Worm (Caenorhabditis elegans): ENCODE measurements around the gene C04F5.2.
A peak's percentile ranks its signal among the peaks of the same experiment; 100 is the strongest.

Gene C04F5.2

DNA sequence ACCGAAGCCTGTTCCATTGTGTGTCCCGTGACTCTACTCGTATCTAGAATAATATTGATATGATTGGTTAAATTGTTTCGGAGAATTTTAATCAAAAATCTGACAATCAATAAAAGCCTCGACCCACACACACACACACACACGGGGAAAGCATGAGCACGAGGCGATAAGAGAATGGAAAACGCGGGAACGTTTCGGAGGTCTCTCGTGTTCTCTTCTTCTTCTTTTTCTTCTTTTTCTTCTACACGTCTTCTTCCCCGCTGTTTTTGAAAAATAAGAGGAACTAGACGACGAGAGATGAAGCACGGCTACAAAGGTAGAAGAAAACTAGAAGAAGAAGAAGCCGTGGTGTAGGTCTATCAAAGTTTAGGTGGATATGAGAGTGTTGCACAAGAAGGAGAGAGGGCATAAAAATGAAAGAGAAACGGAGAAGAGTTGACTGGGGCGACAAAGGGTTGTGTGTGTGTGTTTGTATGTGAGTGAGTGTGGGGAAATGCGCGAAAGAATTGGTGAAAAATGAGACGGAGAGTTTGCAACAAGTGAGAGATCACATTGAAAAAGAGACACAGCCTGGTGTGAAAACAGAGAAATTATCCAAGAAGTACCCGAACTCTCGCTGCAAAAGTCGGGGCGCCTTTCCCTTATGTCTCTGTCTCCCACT is 32.0 kb downstream of the C04F5.2 start, which contains the start of gene mlk-1 (continued):
- TF ChIP-seq nhr-47 (tag; optimal IDR thresholded peaks at IDR 0.05) (peak; percentile 62), lin-14 (GFP tag; optimal IDR thresholded peaks at IDR 0.05) (peak; percentile 96), egl-13 (tag; optimal IDR thresholded peaks at IDR 0.05) (peak; percentile 28), nhr-77 (tag; optimal IDR thresholded peaks at IDR 0.05) (peak; percentile 53)

DNA sequence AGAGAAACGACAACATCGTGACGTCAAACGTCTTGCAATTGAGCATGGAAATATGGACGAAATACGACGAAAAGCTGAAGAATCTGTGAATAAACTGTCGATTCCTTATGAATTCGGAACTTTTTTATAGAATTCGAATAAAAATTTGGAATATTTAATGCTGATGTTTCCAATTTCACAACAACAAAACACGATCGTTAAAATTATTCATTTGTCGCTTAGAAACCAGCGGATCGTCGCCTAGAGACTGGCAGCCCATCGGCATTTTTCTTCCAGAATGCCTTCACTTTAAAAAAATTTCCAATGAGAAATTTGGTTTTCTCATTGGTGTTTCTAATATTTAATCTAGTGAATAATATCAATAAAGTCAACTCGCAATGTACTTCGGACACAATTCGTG is 43.6 kb downstream of the C04F5.2 start, which contains the start of gene cwp-4:
cwp-4 (plus strand) TSS at position 301 of the 400 bp plus-strand sequence.
- TF ChIP-seq egl-13 (tag; optimal IDR thresholded peaks at IDR 0.05) = no peak
- TF ChIP-seq isw-1 (GFP tag; IDR thresholded peaks at IDR 0.05) = no peak
- no peak for TF ChIP-seq ceh-8 (GFP tag; optimal IDR thresholded peaks at IDR 0.05)
- TF ChIP-seq efl-3 (GFP tag; optimal IDR thresholded peaks at IDR 0.05) = no peak

DNA sequence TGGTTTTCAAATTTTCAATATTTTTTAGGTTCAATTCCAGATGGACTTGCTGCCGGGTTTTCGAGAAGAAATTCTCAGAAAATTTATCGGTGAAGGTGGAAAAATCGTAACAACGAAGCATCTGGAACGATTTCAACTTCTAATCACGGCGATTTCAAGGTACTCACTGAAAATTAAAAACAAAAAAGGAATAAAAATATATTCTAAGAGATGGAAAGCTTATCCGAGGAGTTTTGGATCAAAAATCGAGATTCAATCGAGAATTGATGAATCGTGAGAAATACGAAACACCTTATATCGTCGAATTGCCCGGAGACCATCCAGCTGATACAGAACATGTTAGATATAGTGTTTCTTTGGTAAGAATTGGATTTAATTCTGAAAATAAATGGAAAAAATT is 44.7 kb downstream of the C04F5.2 start, which contains the start of gene K11D12.12:
K11D12.12 (plus strand) TSS at position 29 of the 400 bp plus-strand sequence.
- TF ChIP-seq efl-1 (optimal IDR thresholded peaks at IDR 0.05) (no peak), efl-1 (GFP tag; optimal IDR thresholded peaks at IDR 0.05 in 1 of 2) (peak in 1 of 2 experiments; percentile 91), nhr-20 (tag; optimal IDR thresholded peaks at IDR 0.05) (no peak), mdl-1 (tag; optimal IDR thresholded peaks at IDR 0.05) (no peak)

DNA sequence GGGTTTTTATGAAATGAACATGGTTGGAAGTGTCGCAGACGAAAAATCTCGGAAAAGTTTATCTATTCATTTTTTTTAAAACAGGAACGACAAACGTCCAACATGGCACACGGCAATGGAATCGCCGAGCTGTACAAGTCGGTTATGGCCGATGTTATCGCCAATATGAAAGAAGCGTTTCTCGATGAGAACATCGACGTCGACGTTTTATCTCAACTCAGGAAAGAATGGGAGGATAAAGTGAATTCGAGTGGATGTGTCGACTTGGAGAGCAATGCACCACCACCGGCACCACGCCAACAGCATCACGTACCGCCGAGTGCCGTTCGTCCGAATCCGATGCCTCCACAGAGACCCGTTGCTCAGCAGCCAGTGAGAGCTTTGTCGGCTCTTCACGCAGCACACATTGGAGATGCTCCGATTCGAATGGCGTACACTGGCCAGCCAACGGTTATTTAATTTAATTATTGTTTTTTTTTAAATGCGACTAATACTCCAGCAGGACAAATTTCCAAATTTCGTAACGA is 46.8 kb downstream of the C04F5.2 start:
- TF ChIP-seq unc-130 (tag; optimal IDR thresholded peaks at IDR 0.05) (no peak), blmp-1 (tag; optimal IDR thresholded peaks at IDR 0.05) (no peak), tlp-1 (tag; optimal IDR thresholded peaks at IDR 0.05) (no peak), ceh-63 (GFP tag; optimal IDR thresholded peaks at IDR 0.05) (peak; percentile 50), nhr-84 (tag; optimal IDR thresholded peaks at IDR 0.05) (no peak), alr-1 (tag; optimal IDR thresholded peaks at IDR 0.05; ENCODE audit: borderline replicate concordance) (peak; percentile 23), nhr-47 (tag; optimal IDR thresholded peaks at IDR 0.05) (no peak), efl-1 (optimal IDR thresholded peaks at IDR 0.05) (no peak), efl-1 (GFP tag; optimal IDR thresholded peaks at IDR 0.05 in 1 of 2) (peak in 1 of 2 experiments; percentile 40)

DNA sequence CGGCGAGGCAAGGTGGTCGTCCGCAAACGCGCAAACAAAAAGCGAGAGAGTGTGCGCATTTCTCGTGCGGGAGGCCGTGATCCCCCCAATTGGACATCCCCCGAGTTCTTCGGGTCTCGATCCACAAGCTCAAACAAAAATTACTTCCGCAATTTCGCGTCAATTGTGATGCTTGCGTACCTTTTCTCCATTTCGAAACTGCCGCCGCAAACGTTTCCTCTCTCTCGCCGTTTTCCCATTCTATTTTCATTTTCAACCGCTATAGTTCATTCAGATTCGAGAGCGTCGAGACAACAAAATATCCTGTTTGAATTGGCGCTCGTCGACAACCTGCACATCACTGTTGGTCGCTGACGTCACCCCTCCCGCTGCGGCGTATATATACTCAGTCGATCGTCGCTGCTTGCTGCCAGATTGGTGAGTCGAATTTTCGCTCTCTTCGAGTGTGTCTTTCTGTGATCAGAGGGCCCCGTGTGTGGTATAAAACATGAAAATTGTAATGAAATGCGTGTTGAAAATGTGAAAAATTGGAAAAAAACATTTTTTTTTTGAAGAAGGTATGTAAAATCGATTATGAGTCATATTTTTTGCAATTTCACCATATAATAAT is 47.5 kb downstream of the C04F5.2 start, which contains the start of the genes pqn-51 and K11D12.14:
pqn-51 (plus strand) TSS at position 275 of the 610 bp plus-strand sequence.
K11D12.14 (plus strand) TSS at position 304 of the 610 bp plus-strand sequence.
- TF ChIP-seq nhr-85 (tag) = peak; percentile 98
- peak; percentile 90 for TF ChIP-seq fkh-10 (GFP tag; optimal IDR thresholded peaks at IDR 0.05)
- peak; percentile 94 to 95 (median 94) for TF ChIP-seq dpl-1 (GFP tag; optimal IDR thresholded peaks at IDR 0.05)
- peak; percentile 90 for TF ChIP-seq zip-4 (GFP tag; optimal IDR thresholded peaks at IDR 0.05)
- TF ChIP-seq hpl-2 (GFP tag; optimal IDR thresholded peaks at IDR 0.05) = peak; percentile 36
- TF ChIP-seq nhr-28 (tag; optimal IDR thresholded peaks at IDR 0.05) = no peak
- TF ChIP-seq lir-3 (tag; optimal IDR thresholded peaks at IDR 0.05; ENCODE audit: poor library complexity) = peak; percentile 79
- TF ChIP-seq xbp-1 (tag; optimal IDR thresholded peaks at IDR 0.05) = peak; percentile 99
- no peak for TF ChIP-seq pag-3 (tag; optimal IDR thresholded peaks at IDR 0.05; ENCODE audit: borderline replicate concordance, insufficient read depth)
- peak; percentile 90 for TF ChIP-seq fos-1 (tag; optimal IDR thresholded peaks at IDR 0.05)
- TF ChIP-seq ama-1 (optimal IDR thresholded peaks at IDR 0.05) = peak; percentile 95
- peak; percentile 93 for TF ChIP-seq ceh-88 (GFP tag; IDR thresholded peaks at IDR 0.05)
- peak; percentile 69 for TF ChIP-seq ceh-63 (GFP tag; optimal IDR thresholded peaks at IDR 0.05)
- no peak for TF ChIP-seq ceh-90 (tag; optimal IDR thresholded peaks at IDR 0.05)
- TF ChIP-seq lin-39 (tag; optimal IDR thresholded peaks at IDR 0.05) = peak; percentile 82
- TF ChIP-seq skn-1 (tag; optimal IDR thresholded peaks at IDR 0.05) = peak; percentile 84
- TF ChIP-seq jun-1 (tag; optimal IDR thresholded peaks at IDR 0.05) = peak; percentile 96
- peak; percentile 95 for TF ChIP-seq mab-9 (GFP tag; IDR thresholded peaks at IDR 0.05)
- no peak for TF ChIP-seq unc-30 (tag; optimal IDR thresholded peaks at IDR 0.05)
- peak; percentile 51 for TF ChIP-seq C34B4.2 (tag; optimal IDR thresholded peaks at IDR 0.05)
- peak; percentile 97 for TF ChIP-seq swsn-7 (tag; optimal IDR thresholded peaks at IDR 0.05)
- peak; percentile 92 for TF ChIP-seq isw-1 (GFP tag; IDR thresholded peaks at IDR 0.05)
- TF ChIP-seq zag-1 (tag; optimal IDR thresholded peaks at IDR 0.05) = no peak
- TF ChIP-seq unc-130 (tag; optimal IDR thresholded peaks at IDR 0.05) = peak; percentile 69
- peak; percentile 98 for TF ChIP-seq tbx-2 (tag; optimal IDR thresholded peaks at IDR 0.05)
- TF ChIP-seq egl-13 (tag; optimal IDR thresholded peaks at IDR 0.05) = peak; percentile 94
- no peak for TF ChIP-seq nhr-76 (tag; optimal IDR thresholded peaks at IDR 0.05)
- peak; percentile 97 for TF ChIP-seq grh-1 (GFP tag; IDR thresholded peaks at IDR 0.05)
- peak; percentile 83 to 96 for TF ChIP-seq lsy-2 (tag; optimal IDR thresholded peaks at IDR 0.05)
